Worm (Caenorhabditis elegans) whole organism, L1 larva: ENCODE data around the gene K08B12.1.

Source experiments
- C16A3.4 ChIP-seq: fragments of 150-350 bp; optimal IDR thresholded peaks from 2 replicates; lab custom pipeline; 2014; ENCODE audit warnings: missing biosample characterization, missing genetic modification characterization
- F16B12.6 ChIP-seq: fragments of 150-350 bp; optimal IDR thresholded peaks from 2 replicates; lab custom pipeline; 2014; ENCODE audit warnings: missing biosample characterization, missing genetic modification characterization
- Y116A8C.19 ChIP-seq: sonication (generic microtip); optimal IDR thresholded peaks from 2 replicates; lab custom pipeline; 2016; ENCODE audit warnings: missing compliant biosample characterization, missing genetic modification characterization, borderline replicate concordance
- aha-1 ChIP-seq: fragments of 150-350 bp; optimal IDR thresholded peaks from 2 replicates; lab custom pipeline; 2014; ENCODE audit warnings: missing biosample characterization, missing genetic modification characterization
- aly-2 ChIP-seq: fragments of 150-350 bp; optimal IDR thresholded peaks from 2 replicates; lab custom pipeline; 2014; ENCODE audit warnings: missing biosample characterization, missing genetic modification characterization
- ama-1 ChIP-seq: fragments of 150-350 bp; optimal IDR thresholded peaks from 2 replicates; lab custom pipeline; 2014
- ces-1 ChIP-seq: fragments of 150-350 bp; optimal IDR thresholded peaks from 2 replicates; lab custom pipeline; 2014; ENCODE audit warnings: missing biosample characterization, missing genetic modification reagents, missing genetic modification characterization
- efl-1 ChIP-seq, 4 experiments: fragments of 150-350 bp; optimal IDR thresholded peaks in 3 of 4; peaks in 1 of 4; 1 replicate in 1 of 4; 2 replicates in 3 of 4; lab custom pipeline; 2014; ENCODE audit warnings: missing biosample characterization in 2 of 4, missing genetic modification characterization in 2 of 4, missing genetic modification reagents in 2 of 4
- egl-27 ChIP-seq, 2 experiments: fragments of 150-350 bp in 1 of 2; sonication (generic microtip); optimal IDR thresholded peaks; 3 replicates each; lab custom pipeline; 2017 to 2018; ENCODE audit warnings: missing biosample characterization in 2 of 2, missing genetic modification characterization in 2 of 2, missing genetic modification reagents in 2 of 2
- elt-2 ChIP-seq: sonication (generic microtip); optimal IDR thresholded peaks from 2 replicates; lab custom pipeline; 2016; ENCODE audit warnings: missing genetic modification characterization, mild to moderate bottlenecking, inconsistent platforms, missing compliant biosample characterization, missing genetic modification reagents
- elt-3 ChIP-seq, 6 experiments: fragments of 150-350 bp in 1 of 6; sonication (generic microtip); optimal IDR thresholded peaks; 2 replicates each; lab custom pipeline; 2017 to 2018; ENCODE audit warnings: missing biosample characterization in 6 of 6, missing genetic modification characterization in 6 of 6, inconsistent platforms in 1 of 6
- fkh-10 ChIP-seq: sonication (generic microtip); optimal IDR thresholded peaks from 2 replicates; lab custom pipeline; 2017; ENCODE audit warnings: missing biosample characterization, missing genetic modification reagents, missing genetic modification characterization
- fkh-4 ChIP-seq: sonication (generic microtip); optimal IDR thresholded peaks from 2 replicates; lab custom pipeline; 2016; ENCODE audit warnings: missing compliant biosample characterization, missing genetic modification characterization, borderline replicate concordance
- fos-1 ChIP-seq: fragments of 150-350 bp; optimal IDR thresholded peaks from 2 replicates; lab custom pipeline; 2014; ENCODE audit warnings: missing biosample characterization, missing genetic modification characterization
- hlh-17 ChIP-seq: fragments of 200-800 bp; sonication (Bioruptor generic); optimal IDR thresholded peaks from 2 replicates; lab custom pipeline; 2018; ENCODE audit warnings: missing genetic modification characterization, mild to moderate bottlenecking, missing compliant biosample characterization, moderate library complexity, borderline replicate concordance
- hpl-2 ChIP-seq: fragments of 150-350 bp; optimal IDR thresholded peaks from 2 replicates; lab custom pipeline; 2014; ENCODE audit warnings: missing biosample characterization, missing genetic modification reagents, missing genetic modification characterization
- lin-13 ChIP-seq: fragments of 150-350 bp; optimal IDR thresholded peaks from 2 replicates; lab custom pipeline; 2014; ENCODE audit warnings: missing biosample characterization, missing genetic modification reagents, missing genetic modification characterization
- lin-15B ChIP-seq: fragments of 150-350 bp; sonication (generic microtip); optimal IDR thresholded peaks from 3 replicates; lab custom pipeline; 2014; ENCODE audit warnings: missing biosample characterization, missing genetic modification characterization
- lin-35 ChIP-seq, 2 experiments: fragments of 150-350 bp; optimal IDR thresholded peaks; 2 replicates each; lab custom pipeline; 2014; ENCODE audit warnings: missing biosample characterization in 2 of 2, missing genetic modification characterization in 2 of 2, missing genetic modification reagents in 2 of 2
- lsy-2 ChIP-seq, 2 experiments: fragments of 150-350 bp; optimal IDR thresholded peaks; 2 replicates each; lab custom pipeline; 2014; ENCODE audit warnings: missing biosample characterization in 2 of 2, missing genetic modification characterization in 2 of 2
- nhr-19 ChIP-seq: fragments of 200-800 bp; sonication (Bioruptor generic); conservative IDR thresholded peaks from 2 replicates; pipeline ENCODE4 v1.3.6; 2022; ENCODE audit warnings: missing genetic modification characterization, missing compliant biosample characterization
- nhr-20 ChIP-seq: sonication (generic microtip); optimal IDR thresholded peaks from 2 replicates; lab custom pipeline; 2016; ENCODE audit warnings: mild to moderate bottlenecking, missing genetic modification characterization, missing compliant biosample characterization
- nhr-237 ChIP-seq: fragments of 150-350 bp; optimal IDR thresholded peaks from 2 replicates; lab custom pipeline; 2014; ENCODE audit warnings: missing biosample characterization, missing genetic modification characterization
- nhr-28 ChIP-seq: fragments of 150-350 bp; optimal IDR thresholded peaks from 2 replicates; lab custom pipeline; 2014; ENCODE audit warnings: missing biosample characterization, missing genetic modification characterization
- nhr-47 ChIP-seq: sonication (generic microtip); optimal IDR thresholded peaks from 2 replicates; lab custom pipeline; 2016; ENCODE audit warnings: mild to moderate bottlenecking, missing genetic modification characterization, moderate library complexity, missing compliant biosample characterization
- nhr-71 ChIP-seq: sonication (generic microtip); optimal IDR thresholded peaks from 2 replicates; lab custom pipeline; 2016; ENCODE audit warnings: mild to moderate bottlenecking, missing genetic modification characterization, moderate library complexity, missing compliant biosample characterization
- nhr-76 ChIP-seq: sonication (generic microtip); optimal IDR thresholded peaks from 2 replicates; lab custom pipeline; 2017; ENCODE audit warnings: missing biosample characterization, missing genetic modification characterization
- nhr-85 ChIP-seq: sonication (generic microtip); peaks from one replicate; lab custom pipeline; 2016; ENCODE audit warnings: missing genetic modification characterization, inconsistent platforms, missing compliant biosample characterization
- nhr-90 ChIP-seq: sonication (generic microtip); optimal IDR thresholded peaks from 2 replicates; lab custom pipeline; 2016; ENCODE audit warnings: mild to moderate bottlenecking, missing genetic modification characterization, missing compliant biosample characterization; ENCODE audit not compliant: poor library complexity
- snu-23 ChIP-seq: sonication (generic microtip); optimal IDR thresholded peaks from 2 replicates; lab custom pipeline; 2016; ENCODE audit warnings: missing genetic modification characterization, missing compliant biosample characterization
- sox-4 ChIP-seq: sonication (generic microtip); optimal IDR thresholded peaks from 2 replicates; lab custom pipeline; 2016; ENCODE audit warnings: missing genetic modification characterization, missing compliant biosample characterization
- sptf-1 ChIP-seq: fragments of 150-350 bp; optimal IDR thresholded peaks from 2 replicates; lab custom pipeline; 2014; ENCODE audit warnings: missing biosample characterization, missing genetic modification characterization
- sup-37 ChIP-seq: fragments of 200-800 bp; sonication (Bioruptor generic); optimal IDR thresholded peaks from 2 replicates; lab custom pipeline; 2018; ENCODE audit warnings: mild to moderate bottlenecking, missing genetic modification characterization, missing compliant biosample characterization
- tlp-1 ChIP-seq: fragments of 150-350 bp; optimal IDR thresholded peaks from 2 replicates; lab custom pipeline; 2014; ENCODE audit warnings: missing biosample characterization, missing genetic modification characterization
- unc-86 ChIP-seq: sonication (generic microtip); optimal IDR thresholded peaks from 2 replicates; lab custom pipeline; 2016; ENCODE audit warnings: missing genetic modification characterization, missing compliant biosample characterization
- unc-98 ChIP-seq: fragments of 200-800 bp; sonication (Bioruptor generic); IDR thresholded peaks from 2 replicates; pipeline ENCODE4 v1.3.6; 2022; ENCODE audit warnings: missing genetic modification characterization, missing compliant biosample characterization
- vab-15 ChIP-seq: sonication (generic microtip); optimal IDR thresholded peaks from 2 replicates; lab custom pipeline; 2017; ENCODE audit warnings: missing genotype, mild to moderate bottlenecking, missing genetic modification characterization, missing compliant biosample characterization
- xbp-1 ChIP-seq: sonication (generic microtip); optimal IDR thresholded peaks from 2 replicates; lab custom pipeline; 2016; ENCODE audit warnings: missing genetic modification characterization, missing compliant biosample characterization
- zip-4 ChIP-seq: fragments of 200-800 bp; sonication (Bioruptor generic); optimal IDR thresholded peaks from 2 replicates; lab custom pipeline; 2018; ENCODE audit warnings: mild to moderate bottlenecking, missing genetic modification characterization, moderate library complexity, missing compliant biosample characterization

The K08B12.1 gene

DNA sequence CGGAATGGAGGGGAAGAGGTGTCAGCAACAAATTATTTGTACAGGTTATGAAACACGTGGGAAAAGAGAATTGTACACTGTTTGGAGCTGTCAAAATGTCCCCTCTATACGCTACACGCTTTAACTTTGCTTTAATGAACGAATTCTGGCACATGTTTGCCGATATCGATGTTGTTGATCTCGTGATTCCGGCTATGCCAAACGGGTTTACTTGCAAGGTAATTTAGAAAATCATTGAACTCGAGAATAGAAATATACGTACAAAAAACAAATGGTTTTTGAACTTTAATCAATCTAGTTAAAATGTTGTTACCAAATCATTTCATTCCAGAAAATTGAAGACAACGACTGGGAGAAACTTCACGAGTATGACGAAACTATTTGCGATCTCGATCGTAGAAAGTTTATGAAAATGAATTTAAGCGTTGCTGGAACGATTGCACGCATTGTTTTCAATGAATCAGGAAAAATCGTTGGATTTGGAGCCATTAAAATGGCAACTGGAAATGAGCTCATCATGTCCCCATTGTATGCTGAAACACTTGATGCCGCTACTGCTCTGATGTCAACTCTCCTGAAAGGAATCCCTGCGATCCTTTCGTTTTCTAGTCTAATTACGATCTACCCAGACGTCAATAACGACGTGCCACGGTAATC lies 18.1 kb downstream of the K08B12.1 start:
- TF ChIP-seq lsy-2 (tag; optimal IDR thresholded peaks at IDR 0.05; lab: Kevin White, UChicago) = peak in 1 of 2 experiments; percentile 16
- no peak for TF ChIP-seq vab-15 (tag; lab: Kevin White, UChicago)
- TF ChIP-seq tlp-1 (tag; lab: Kevin White, UChicago) = no peak
- TF ChIP-seq aly-2 (tag; lab: Kevin White, UChicago) = no peak
- no peak for TF ChIP-seq efl-1 (optimal IDR thresholded peaks at IDR 0.05; lab: Kevin White, UChicago)
- TF ChIP-seq efl-1 (GFP tag; optimal IDR thresholded peaks at IDR 0.05 in 1 of 2; lab: Kevin White, UChicago) = peak in 1 of 2 experiments; percentile 85
- TF ChIP-seq lin-35 (GFP tag; optimal IDR thresholded peaks at IDR 0.05; lab: Kevin White, UChicago) = peak in 1 of 2 experiments; percentile 36
- TF ChIP-seq elt-3 (tag; optimal IDR thresholded peaks at IDR 0.05; lab: Kevin White, UChicago) = peak in 1 of 6 experiments; percentile 11
- peak; percentile 8 for TF ChIP-seq ama-1 (lab: Kevin White, UChicago)
- no peak for TF ChIP-seq xbp-1 (tag; lab: Kevin White, UChicago)
- no peak for TF ChIP-seq unc-98 (GFP tag; lab: Robert Waterston, UW)
- no peak for TF ChIP-seq nhr-28 (tag; lab: Kevin White, UChicago)
- no peak for TF ChIP-seq egl-27 (tag; optimal IDR thresholded peaks at IDR 0.05; lab: Kevin White, UChicago)

DNA sequence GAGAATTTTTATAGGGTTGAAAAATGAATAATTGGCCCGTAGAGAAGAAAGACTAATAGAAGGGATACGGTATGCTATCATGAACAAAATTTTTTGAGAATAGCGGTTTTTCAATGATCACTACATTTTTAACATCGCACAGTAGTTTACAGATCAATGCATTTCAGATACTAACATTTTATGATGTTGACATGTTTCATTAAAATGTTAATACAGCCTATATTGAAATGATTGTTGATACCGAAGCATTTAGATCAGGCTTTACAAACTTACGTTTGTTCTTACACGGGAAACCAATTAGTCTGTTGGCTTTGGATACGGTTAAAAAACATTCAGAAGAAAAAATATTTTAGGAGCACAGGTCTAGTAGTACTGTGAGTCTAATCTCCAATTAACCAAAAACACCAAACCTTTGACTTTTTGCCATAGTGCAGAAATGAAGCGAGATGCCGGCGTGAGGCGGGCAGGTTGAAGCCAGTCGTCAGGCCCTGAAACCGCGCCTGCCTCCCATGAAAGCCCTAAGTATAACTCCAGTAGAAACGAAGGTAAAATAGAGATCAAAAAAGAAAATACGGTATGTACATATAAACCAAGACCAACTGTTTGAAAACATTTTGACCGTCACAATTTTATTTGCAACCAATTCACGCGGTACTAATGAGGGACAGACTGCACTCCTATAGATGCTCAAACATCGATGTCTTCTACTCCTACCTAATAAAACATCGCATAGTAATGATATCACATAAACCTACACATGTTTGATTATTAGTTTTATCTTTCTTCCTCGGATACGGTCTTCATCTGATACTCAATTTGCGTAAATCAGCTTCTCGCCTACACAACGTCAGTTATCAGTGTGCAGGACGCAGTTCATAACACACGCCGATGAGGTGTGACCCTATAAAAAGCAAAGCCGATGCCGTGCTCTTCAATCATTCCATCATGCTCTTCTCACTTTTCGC lies 19.2 kb downstream of the K08B12.1 start, which contains the start of gene fil-2:
Gene fil-2 (plus strand): TSS at position 915 of the 965 bp plus-strand sequence.
- TF ChIP-seq snu-23 (no peak), tlp-1 (tag; lab: Kevin White, UChicago) (no peak), efl-1 (optimal IDR thresholded peaks at IDR 0.05; lab: Kevin White, UChicago) (no peak), efl-1 (GFP tag; optimal IDR thresholded peaks at IDR 0.05 in 1 of 2; lab: Kevin White, UChicago) (peak in 1 of 2 experiments; percentile 88), zip-4 (GFP tag; lab: Kevin White, UChicago) (no peak), aha-1 (tag; lab: Kevin White, UChicago) (no peak), lsy-2 (tag; optimal IDR thresholded peaks at IDR 0.05; lab: Kevin White, UChicago) (peak in 1 of 2 experiments; percentile 44), sptf-1 (tag; lab: Kevin White, UChicago) (no peak), nhr-20 (tag; lab: Kevin White, UChicago) (peak; percentile 52), nhr-76 (tag; lab: Kevin White, UChicago) (no peak), C16A3.4 (tag; lab: Kevin White, UChicago) (no peak), unc-98 (GFP tag; lab: Robert Waterston, UW) (no peak), elt-2 (tag; lab: Kevin White, UChicago) (peak; percentile 21), nhr-237 (tag; lab: Kevin White, UChicago) (no peak), egl-27 (tag; optimal IDR thresholded peaks at IDR 0.05; lab: Kevin White, UChicago) (no peak), lin-35 (GFP tag; optimal IDR thresholded peaks at IDR 0.05; lab: Kevin White, UChicago) (peak in 1 of 2 experiments; percentile 40), fkh-10 (no peak), xbp-1 (tag; lab: Kevin White, UChicago) (no peak), Y116A8C.19 (tag; lab: Kevin White, UChicago) (no peak), hlh-17 (GFP tag; lab: Kevin White, UChicago) (no peak), lin-13 (GFP tag; lab: Kevin White, UChicago) (no peak), ama-1 (lab: Kevin White, UChicago) (peak; percentile 84), nhr-90 (tag; lab: Kevin White, UChicago) (peak; percentile 66), lin-15B (tag; lab: Kevin White, UChicago) (no peak), unc-86 (tag; lab: Kevin White, UChicago) (no peak), F16B12.6 (tag; lab: Kevin White, UChicago) (no peak), nhr-19 (GFP tag; lab: Robert Waterston, UW) (0 out of 2 replicates have a peak, but pooled peaks have one; percentile 8), sox-4 (no peak), fkh-4 (no peak), ces-1 (GFP tag; lab: Kevin White, UChicago) (no peak), sup-37 (no peak), nhr-85 (peak; percentile 40), fos-1 (tag; lab: Kevin White, UChicago) (no peak), vab-15 (tag; lab: Kevin White, UChicago) (no peak), nhr-71 (tag; lab: Kevin White, UChicago) (peak; percentile 27), hpl-2 (GFP tag; lab: Kevin White, UChicago) (no peak), nhr-47 (peak; percentile 14)
- TF ChIP-seq, all 84 proteins: peak for 11
